Fruit fly (Drosophila melanogaster): ENCODE data around the gene CG15742.

dm6 chrX:13229217-13229616, 29.1 kb downstream of the CG15742 start:
- TF ChIP-seq CG8478 (optimal IDR thresholded peaks at IDR 0.05) (no peak), usp (GFP tag; optimal IDR thresholded peaks at IDR 0.05) (no peak)

All from whole organism.